Worm (Caenorhabditis elegans) whole organism, L4 larva: ENCODE data around the gene T25F10.4.

ENCODE experiments used
- D1046.2 ChIP-seq: fragments of 200-800 bp; sonication (Bioruptor generic); IDR thresholded peaks from 2 replicates; pipeline ENCODE4 v1.3.6; 2022; ENCODE audit warnings: missing genetic modification characterization, missing compliant biosample characterization
- F10B5.3 ChIP-seq: sonication (generic microtip); optimal IDR thresholded peaks from 2 replicates; lab custom pipeline; 2016; ENCODE audit warnings: mild to moderate bottlenecking, missing genetic modification characterization, missing compliant biosample characterization
- T26A8.4 ChIP-seq: fragments of 200-800 bp; sonication (Bioruptor generic); IDR thresholded peaks from 2 replicates; pipeline ENCODE4 v1.3.6; 2022; ENCODE audit warnings: missing genetic modification characterization, missing compliant biosample characterization
- Y5F2A.4 ChIP-seq: fragments of 200-800 bp; sonication (Bioruptor generic); optimal IDR thresholded peaks from 2 replicates; lab custom pipeline; 2018; ENCODE audit warnings: mild to moderate bottlenecking, missing genetic modification characterization, missing compliant biosample characterization
- Y75B8A.6 ChIP-seq: fragments of 200-800 bp; sonication (Bioruptor generic); IDR thresholded peaks from 2 replicates; pipeline ENCODE4 v1.3.6; 2022; ENCODE audit warnings: missing genetic modification reagents, missing genetic modification characterization, missing compliant biosample characterization
- ZK337.2 ChIP-seq: fragments of 200-800 bp; sonication (Bioruptor generic); IDR thresholded peaks from 2 replicates; pipeline ENCODE4 v1.3.6; 2022; ENCODE audit warnings: missing genetic modification reagents, missing genetic modification characterization, missing compliant biosample characterization
- ZK546.5 ChIP-seq, 2 experiments: sonication (generic microtip); optimal IDR thresholded peaks; 2 replicates each; lab custom pipeline; 2017; ENCODE audit warnings: missing biosample characterization in 2 of 2, missing genetic modification characterization in 2 of 2
- aly-2 ChIP-seq: sonication (generic microtip); optimal IDR thresholded peaks from 2 replicates; lab custom pipeline; 2018; ENCODE audit warnings: missing biosample characterization, missing genetic modification characterization
- attf-4 ChIP-seq: sonication (generic microtip); optimal IDR thresholded peaks from 3 replicates; lab custom pipeline; 2017; ENCODE audit warnings: missing biosample characterization, missing genetic modification characterization
- ceh-28 ChIP-seq: fragments of 150-350 bp; optimal IDR thresholded peaks from 2 replicates; lab custom pipeline; 2014; ENCODE audit warnings: missing biosample characterization, missing genetic modification reagents, missing genetic modification characterization
- ceh-82 ChIP-seq: sonication (generic microtip); optimal IDR thresholded peaks from 2 replicates; lab custom pipeline; 2017; ENCODE audit warnings: missing biosample characterization, missing genetic modification characterization
- cey-2 ChIP-seq: sonication (generic microtip); optimal IDR thresholded peaks from 3 replicates; lab custom pipeline; 2017; ENCODE audit warnings: missing genetic modification characterization, mild to moderate bottlenecking, missing compliant biosample characterization, antibody characterized with exemption, borderline replicate concordance; ENCODE audit not compliant: insufficient read depth
- daf-19 ChIP-seq: fragments of 200-800 bp; sonication (Bioruptor generic); conservative IDR thresholded peaks from 2 replicates; pipeline ENCODE4 v1.3.6; 2022; ENCODE audit warnings: missing genetic modification characterization, missing compliant biosample characterization
- dmd-8 ChIP-seq: fragments of 200-800 bp; sonication (Bioruptor generic); IDR thresholded peaks from 2 replicates; pipeline ENCODE4 v1.3.6; 2022; ENCODE audit warnings: missing genetic modification characterization, missing compliant biosample characterization
- duxl-1 ChIP-seq: sonication (generic microtip); optimal IDR thresholded peaks from 2 replicates; lab custom pipeline; 2016; ENCODE audit warnings: mild to moderate bottlenecking, missing genetic modification characterization, moderate library complexity, missing compliant biosample characterization; ENCODE audit not compliant: poor library complexity
- dve-1 ChIP-seq: sonication (generic microtip); optimal IDR thresholded peaks from 2 replicates; lab custom pipeline; 2017; ENCODE audit warnings: antibody characterized with exemption, mild to moderate bottlenecking, missing genetic modification characterization, missing compliant biosample characterization; ENCODE audit not compliant: insufficient read depth
- hlh-11 ChIP-seq: fragments of 200-800 bp; sonication (Bioruptor generic); optimal IDR thresholded peaks from 2 replicates; lab custom pipeline; 2018; ENCODE audit warnings: mild to moderate bottlenecking, missing genetic modification characterization, missing compliant biosample characterization
- hlh-30 ChIP-seq: sonication (generic microtip); optimal IDR thresholded peaks from 2 replicates; lab custom pipeline; 2017; ENCODE audit warnings: antibody characterized with exemption, mild to moderate bottlenecking, missing genetic modification characterization, missing compliant biosample characterization; ENCODE audit not compliant: insufficient read depth
- jun-1 ChIP-seq: fragments of 150-350 bp; optimal IDR thresholded peaks from 2 replicates; lab custom pipeline; 2014; ENCODE audit warnings: missing biosample characterization, missing genetic modification reagents, missing genetic modification characterization
- lin-1 ChIP-seq: fragments of 200-800 bp; sonication (Bioruptor generic); IDR thresholded peaks from 2 replicates; pipeline ENCODE4 v1.3.6; 2022; ENCODE audit warnings: missing genetic modification reagents, missing genetic modification characterization, missing compliant biosample characterization
- lin-29 ChIP-seq: fragments of 200-800 bp; sonication (Bioruptor generic); IDR thresholded peaks from 2 replicates; pipeline ENCODE4 v1.3.6; 2022; ENCODE audit warnings: missing genetic modification reagents, missing genetic modification characterization, missing compliant biosample characterization
- lin-38 ChIP-seq: fragments of 200-800 bp; sonication (Bioruptor generic); IDR thresholded peaks from 2 replicates; pipeline ENCODE4 v1.3.6; 2022; ENCODE audit warnings: missing genetic modification reagents, missing genetic modification characterization, missing compliant biosample characterization
- lin-39 ChIP-seq: fragments of 150-350 bp; optimal IDR thresholded peaks from 2 replicates; lab custom pipeline; 2014; ENCODE audit warnings: missing biosample characterization, missing genetic modification reagents, missing genetic modification characterization
- lsy-2 ChIP-seq, 2 experiments: fragments of 150-350 bp in 1 of 2; sonication (generic microtip) in 1 of 2; optimal IDR thresholded peaks; 2 replicates each; lab custom pipeline; 2014 to 2017; ENCODE audit warnings: missing biosample characterization in 2 of 2, missing genetic modification characterization in 2 of 2
- madf-5 ChIP-seq, 2 experiments: fragments of 200-800 bp; sonication (Bioruptor generic); IDR thresholded peaks; 2 replicates each; pipeline ENCODE4 v1.3.6; 2022; ENCODE audit warnings: missing compliant biosample characterization in 2 of 2, missing genetic modification characterization in 2 of 2
- mdl-1 ChIP-seq, 2 experiments: fragments of 150-350 bp in 1 of 2; sonication (generic microtip) in 1 of 2; optimal IDR thresholded peaks; 2 replicates each; lab custom pipeline; 2014 to 2017; ENCODE audit warnings: missing biosample characterization in 2 of 2, missing genetic modification characterization in 2 of 2
- mep-1 ChIP-seq: fragments of 150-350 bp; sonication (generic microtip); optimal IDR thresholded peaks from 3 replicates; lab custom pipeline; 2014; ENCODE audit warnings: missing biosample characterization, missing genetic modification characterization
- mes-2 ChIP-seq: sonication (generic microtip); optimal IDR thresholded peaks from 2 replicates; lab custom pipeline; 2016; ENCODE audit warnings: missing genotype, mild to moderate bottlenecking, missing genetic modification characterization, missing compliant biosample characterization; ENCODE audit not compliant: poor library complexity, severe bottlenecking
- nhr-102 ChIP-seq: sonication (generic microtip); optimal IDR thresholded peaks from 2 replicates; lab custom pipeline; 2016; ENCODE audit warnings: mild to moderate bottlenecking, missing genetic modification characterization, moderate library complexity, missing compliant biosample characterization
- nhr-237 ChIP-seq: sonication (generic microtip); optimal IDR thresholded peaks from 2 replicates; lab custom pipeline; 2017; ENCODE audit warnings: missing biosample characterization, missing genetic modification characterization
- nhr-28 ChIP-seq: fragments of 150-350 bp; optimal IDR thresholded peaks from 2 replicates; lab custom pipeline; 2014; ENCODE audit warnings: missing biosample characterization, missing genetic modification characterization
- nhr-6 ChIP-seq: fragments of 150-350 bp; optimal IDR thresholded peaks from 2 replicates; lab custom pipeline; 2014; ENCODE audit warnings: missing biosample characterization, missing genetic modification characterization
- nhr-76 ChIP-seq: fragments of 150-350 bp; optimal IDR thresholded peaks from 2 replicates; lab custom pipeline; 2014; ENCODE audit warnings: missing biosample characterization, missing genetic modification characterization
- nhr-77 ChIP-seq: fragments of 150-350 bp; optimal IDR thresholded peaks from 2 replicates; lab custom pipeline; 2014; ENCODE audit warnings: missing biosample characterization, missing genetic modification characterization
- pha-4 ChIP-seq, 2 experiments: fragments of 150-350 bp in 1 of 2; fragments of 200-800 bp in 1 of 2; sonication (Bioruptor generic) in 1 of 2; IDR thresholded peaks in 1 of 2; optimal IDR thresholded peaks in 1 of 2; 2 replicates each; pipeline versions ENCODE4 v1.3.6 to Lab custom; 2014 to 2022; ENCODE audit warnings: missing genetic modification characterization in 2 of 2, missing genetic modification reagents in 2 of 2, missing biosample characterization in 1 of 2, missing compliant biosample characterization in 1 of 2
- php-3 ChIP-seq: fragments of 200-800 bp; sonication (Bioruptor generic); IDR thresholded peaks from 2 replicates; pipeline ENCODE4 v1.3.6; 2022; ENCODE audit warnings: missing genetic modification reagents, missing genetic modification characterization, missing compliant biosample characterization
- saeg-2 ChIP-seq: fragments of 200-800 bp; sonication (Bioruptor generic); IDR thresholded peaks from 2 replicates; pipeline ENCODE4 v1.3.6; 2022; ENCODE audit warnings: missing genetic modification reagents, missing genetic modification characterization, missing compliant biosample characterization
- skn-1 ChIP-seq: fragments of 150-350 bp; optimal IDR thresholded peaks from 2 replicates; lab custom pipeline; 2014; ENCODE audit warnings: missing biosample characterization, missing genetic modification characterization
- unc-130 ChIP-seq: sonication (generic microtip); optimal IDR thresholded peaks from 2 replicates; lab custom pipeline; 2016; ENCODE audit warnings: missing genetic modification reagents, missing genetic modification characterization, missing compliant biosample characterization
- vab-7 ChIP-seq: fragments of 200-800 bp; sonication (Bioruptor generic); IDR thresholded peaks from 2 replicates; pipeline ENCODE4 v1.3.6; 2022; ENCODE audit warnings: missing genetic modification reagents, missing genetic modification characterization, missing compliant biosample characterization
- zfp-3 ChIP-seq: fragments of 200-800 bp; sonication (Bioruptor generic); conservative IDR thresholded peaks from 2 replicates; pipeline ENCODE4 v1.3.6; 2022; ENCODE audit warnings: missing genetic modification reagents, missing genetic modification characterization, missing compliant biosample characterization
- zip-11 ChIP-seq: fragments of 200-800 bp; sonication (Bioruptor generic); IDR thresholded peaks from 2 replicates; pipeline ENCODE4 v1.3.6; 2022; ENCODE audit warnings: missing genetic modification characterization, missing compliant biosample characterization
- zip-2 ChIP-seq: fragments of 150-350 bp; optimal IDR thresholded peaks from 2 replicates; lab custom pipeline; 2014; ENCODE audit warnings: missing biosample characterization, missing genetic modification characterization
- ztf-11 ChIP-seq: fragments of 150-350 bp; optimal IDR thresholded peaks from 2 replicates; lab custom pipeline; 2014; ENCODE audit warnings: missing biosample characterization, missing genetic modification characterization
- ztf-7 ChIP-seq: fragments of 150-350 bp; optimal IDR thresholded peaks from 2 replicates; lab custom pipeline; 2014; ENCODE audit warnings: missing biosample characterization, missing genetic modification characterization

T25F10.4 gene

ce11 chrV:6787906-6788430 is 25.7 kb upstream of the T25F10.4 start, which contains the start of gene ZC404.2:
TSS of gene ZC404.2 (plus strand) at chrV:6787952.
- TF ChIP-seq nhr-76 (tag; lab: Kevin White, UChicago) (no peak), hlh-30 (tag; lab: Kevin White, UChicago) (no peak), madf-5 (GFP tag; IDR thresholded peaks at IDR 0.05; lab: Robert Waterston, UW) (0 out of 4 replicates have a peak, but pooled peaks of 1 of the 2 experiments have one; percentile 35), lsy-2 (tag; optimal IDR thresholded peaks at IDR 0.05; lab: Kevin White, UChicago) (no peak), ztf-11 (tag; lab: Kevin White, UChicago) (no peak), nhr-6 (tag; lab: Kevin White, UChicago) (no peak), zip-2 (tag; lab: Kevin White, UChicago) (no peak), nhr-102 (tag; lab: Kevin White, UChicago) (no peak), skn-1 (tag; lab: Kevin White, UChicago) (no peak), F10B5.3 (tag; lab: Kevin White, UChicago) (peak; percentile 32), mes-2 (tag; lab: Kevin White, UChicago) (peak; percentile 5), T26A8.4 (GFP tag; lab: Robert Waterston, UW) (no peak), nhr-77 (no peak), lin-38 (GFP tag; lab: Robert Waterston, UW) (peak; percentile 37; the same call in 1 of the 2 replicates), pha-4 (GFP tag; IDR thresholded peaks at IDR 0.05; lab: Robert Waterston, UW) (0 out of 2 replicates have a peak, but pooled peaks have one; percentile 7), pha-4 (tag; optimal IDR thresholded peaks at IDR 0.05; lab: Kevin White, UChicago) (no peak), ceh-28 (tag; lab: Kevin White, UChicago) (no peak)
- TF ChIP-seq, all 104 proteins: peak for 5

ce11 chrV:6784853-6785492 is 22.7 kb upstream of the T25F10.4 start, which contains the start of the genes spn-4 and spe-39:
TSS of gene spn-4 (minus strand) at chrV:6784903.
TSS of gene spe-39 (plus strand) at chrV:6785451.
- TF ChIP-seq nhr-28 (tag; lab: Kevin White, UChicago) = peak; percentile 1
- no peak for TF ChIP-seq ZK546.5 (tag; optimal IDR thresholded peaks at IDR 0.05; lab: Kevin White, UChicago)
- no peak for TF ChIP-seq mep-1 (tag; lab: Kevin White, UChicago)
- no peak for TF ChIP-seq php-3 (GFP tag; lab: Robert Waterston, UW)
- no peak for TF ChIP-seq jun-1 (tag; lab: Kevin White, UChicago)
- TF ChIP-seq lsy-2 (tag; optimal IDR thresholded peaks at IDR 0.05; lab: Kevin White, UChicago) = peak in 1 of 2 experiments; percentile 77
- peak; percentile 76 for TF ChIP-seq nhr-6 (tag; lab: Kevin White, UChicago)
- TF ChIP-seq ZK337.2 (GFP tag; lab: Robert Waterston, UW) = no peak
- TF ChIP-seq Y5F2A.4 = no peak
- no peak for TF ChIP-seq zip-11 (GFP tag; lab: Robert Waterston, UW)
- TF ChIP-seq Y75B8A.6 (GFP tag; lab: Robert Waterston, UW) = no peak
- TF ChIP-seq hlh-11 = peak; percentile 39
- no peak for TF ChIP-seq D1046.2
- TF ChIP-seq lin-29 (GFP tag; lab: Robert Waterston, UW) = no peak
- TF ChIP-seq nhr-237 (tag; lab: Kevin White, UChicago) = no peak
- no peak for TF ChIP-seq dve-1 (tag; lab: Kevin White, UChicago)
- TF ChIP-seq T26A8.4 (GFP tag; lab: Robert Waterston, UW) = peak; percentile 57
- TF ChIP-seq lin-1 = peak; percentile 43; the same call in 1 of the 2 replicates
- TF ChIP-seq aly-2 = no peak
- TF ChIP-seq ztf-7 (tag; lab: Kevin White, UChicago) = no peak
- TF ChIP-seq madf-5 (GFP tag; IDR thresholded peaks at IDR 0.05; lab: Robert Waterston, UW) = no peak
- TF ChIP-seq mdl-1 (tag; optimal IDR thresholded peaks at IDR 0.05; lab: Kevin White, UChicago) = peak in 1 of 2 experiments; percentile 16
- no peak for TF ChIP-seq vab-7 (GFP tag; lab: Robert Waterston, UW)
- TF ChIP-seq lin-39 (tag; lab: Kevin White, UChicago) = no peak
- TF ChIP-seq daf-19 (GFP tag; lab: Robert Waterston, UW) = no peak
- TF ChIP-seq saeg-2 (GFP tag; lab: Robert Waterston, UW) = no peak
- TF ChIP-seq dmd-8 (GFP tag; lab: Robert Waterston, UW) = no peak
- TF ChIP-seq pha-4 (GFP tag; IDR thresholded peaks at IDR 0.05; lab: Robert Waterston, UW) = peak; percentile 58; the same call in 1 of the 2 replicates
- TF ChIP-seq pha-4 (tag; optimal IDR thresholded peaks at IDR 0.05; lab: Kevin White, UChicago) = peak; percentile 31
- TF ChIP-seq attf-4 (tag; lab: Kevin White, UChicago) = no peak
- no peak for TF ChIP-seq zfp-3
- peak; percentile 33 for TF ChIP-seq unc-130 (GFP tag; lab: Kevin White, UChicago)
- TF ChIP-seq cey-2 (tag; lab: Kevin White, UChicago) = no peak
- TF ChIP-seq ceh-82 (tag; lab: Kevin White, UChicago) = no peak
- peak; percentile 57 for TF ChIP-seq duxl-1 (tag; lab: Kevin White, UChicago)
